Worm (Caenorhabditis elegans) whole organism, mixed stage, embryonic: ENCODE measurements around the gene oac-58.

ENCODE experiments used
- ceh-83 ChIP-seq: fragments of 200-800 bp; sonication (Bioruptor generic); optimal IDR thresholded peaks from 2 replicates; lab custom pipeline; 2018; ENCODE audit warnings: mild to moderate bottlenecking, missing genetic modification characterization, missing compliant biosample characterization
- ces-1 ChIP-seq: fragments of 150-350 bp; optimal IDR thresholded peaks from 2 replicates; lab custom pipeline; 2014; ENCODE audit warnings: missing biosample characterization, missing genetic modification reagents, missing genetic modification characterization
- elt-1 ChIP-seq: sonication (generic microtip); optimal IDR thresholded peaks from 2 replicates; lab custom pipeline; 2017; ENCODE audit warnings: missing genetic modification characterization, mild to moderate bottlenecking, missing compliant biosample characterization, antibody characterized with exemption, moderate library complexity, borderline replicate concordance; ENCODE audit not compliant: insufficient read depth
- elt-3 ChIP-seq: fragments of 150-350 bp; optimal IDR thresholded peaks from 2 replicates; lab custom pipeline; 2014; ENCODE audit warnings: missing biosample characterization, missing genetic modification characterization
- lin-13 ChIP-seq: fragments of 150-350 bp; optimal IDR thresholded peaks from 2 replicates; lab custom pipeline; 2014; ENCODE audit warnings: missing biosample characterization, missing genetic modification characterization
- lsy-2 ChIP-seq: fragments of 150-350 bp; optimal IDR thresholded peaks from 2 replicates; lab custom pipeline; 2014; ENCODE audit warnings: missing biosample characterization, missing genetic modification characterization
- mab-5 ChIP-seq: fragments of 150-350 bp; optimal IDR thresholded peaks from 2 replicates; lab custom pipeline; 2014; ENCODE audit warnings: missing biosample characterization, missing genetic modification characterization
- mls-2 ChIP-seq: sonication (generic microtip); optimal IDR thresholded peaks from 2 replicates; lab custom pipeline; 2016; ENCODE audit warnings: mild to moderate bottlenecking, missing genetic modification characterization, moderate library complexity, missing compliant biosample characterization
- nhr-237 ChIP-seq: fragments of 150-350 bp; optimal IDR thresholded peaks from 2 replicates; lab custom pipeline; 2014; ENCODE audit warnings: missing biosample characterization, missing genetic modification characterization
- nhr-76 ChIP-seq: sonication (generic microtip); optimal IDR thresholded peaks from 2 replicates; lab custom pipeline; 2017; ENCODE audit warnings: missing biosample characterization, missing genetic modification characterization
- unc-39 ChIP-seq: fragments of 150-350 bp; optimal IDR thresholded peaks from 2 replicates; lab custom pipeline; 2014; ENCODE audit warnings: missing biosample characterization, missing genetic modification characterization
- unc-62 ChIP-seq: fragments of 150-350 bp; optimal IDR thresholded peaks from 2 replicates; lab custom pipeline; 2014; ENCODE audit warnings: missing biosample characterization, missing genetic modification reagents, missing genetic modification characterization

DNA sequence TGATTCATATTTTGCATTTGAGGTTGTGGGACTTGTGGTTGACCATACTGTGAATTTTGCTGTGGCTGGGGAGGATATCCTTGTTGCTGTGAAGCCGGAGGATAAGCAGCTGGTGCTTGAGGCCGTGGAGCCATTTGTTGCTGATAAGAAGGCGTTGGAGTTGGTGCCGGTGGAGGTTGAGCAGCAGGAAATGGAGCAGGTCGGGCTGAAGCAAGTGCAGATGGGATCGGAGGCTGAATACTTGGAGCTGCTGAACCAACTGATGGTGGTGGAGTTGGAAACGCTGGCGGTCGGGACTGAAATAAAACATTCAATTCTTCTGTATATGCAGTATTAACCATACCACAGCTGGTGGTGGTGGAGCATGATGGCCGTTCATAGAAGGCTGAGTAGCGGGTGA is 48.5 kb upstream of the oac-58 start:
- TF ChIP-seq mab-5 (no peak), mls-2 (tag; lab: Kevin White, UChicago) (no peak), ceh-83 (GFP tag; lab: Kevin White, UChicago) (no peak), lsy-2 (tag; lab: Kevin White, UChicago) (no peak), unc-39 (tag; lab: Kevin White, UChicago) (no peak), elt-1 (no peak), unc-62 (GFP tag; lab: Kevin White, UChicago) (no peak), nhr-237 (no peak), elt-3 (tag; lab: Kevin White, UChicago) (no peak), nhr-76 (no peak), ces-1 (GFP tag; lab: Kevin White, UChicago) (no peak), lin-13 (tag; lab: Kevin White, UChicago) (no peak)
